Worm (Caenorhabditis elegans) whole organism, L4 larva: ENCODE measurements around the gene F01E11.20.

Experiments
- F26F4.8 ChIP-seq: fragments of 200-800 bp; sonication (Bioruptor generic); conservative IDR thresholded peaks from 2 replicates; pipeline ENCODE4 v1.3.6; 2022; ENCODE audit warnings: missing genetic modification characterization, missing compliant biosample characterization
- F44E2.7 ChIP-seq: fragments of 200-800 bp; sonication (Bioruptor generic); IDR thresholded peaks from 2 replicates; pipeline ENCODE4 v2.1.2; 2022; ENCODE audit warnings: missing genetic modification characterization, missing compliant biosample characterization
- F49E8.2 ChIP-seq: sonication (generic microtip); optimal IDR thresholded peaks from 2 replicates; lab custom pipeline; 2016; ENCODE audit warnings: missing compliant biosample characterization, mild to moderate bottlenecking, missing genetic modification characterization, borderline replicate concordance
- Y105C5A.15 ChIP-seq: fragments of 200-800 bp; sonication (Bioruptor generic); IDR thresholded peaks from 2 replicates; pipeline ENCODE4 v1.3.6; 2022; ENCODE audit warnings: missing genetic modification characterization, missing compliant biosample characterization
- ZK337.2 ChIP-seq: fragments of 200-800 bp; sonication (Bioruptor generic); IDR thresholded peaks from 2 replicates; pipeline ENCODE4 v1.3.6; 2022; ENCODE audit warnings: missing genetic modification reagents, missing genetic modification characterization, missing compliant biosample characterization
- aha-1 ChIP-seq: fragments of 150-350 bp; peaks from one replicate; lab custom pipeline; 2014; ENCODE audit warnings: missing biosample characterization, missing genetic modification characterization
- aly-2 ChIP-seq: sonication (generic microtip); optimal IDR thresholded peaks from 2 replicates; lab custom pipeline; 2018; ENCODE audit warnings: missing biosample characterization, missing genetic modification characterization
- ama-1 ChIP-seq: fragments of 150-350 bp; optimal IDR thresholded peaks from 2 replicates; lab custom pipeline; 2014; ENCODE audit warnings: inconsistent platforms, mixed read lengths
- attf-4 ChIP-seq: sonication (generic microtip); optimal IDR thresholded peaks from 3 replicates; lab custom pipeline; 2017; ENCODE audit warnings: missing biosample characterization, missing genetic modification characterization
- daf-12 ChIP-seq: fragments of 150-350 bp; optimal IDR thresholded peaks from 2 replicates; lab custom pipeline; 2014; ENCODE audit warnings: missing biosample characterization, missing genetic modification reagents, missing genetic modification characterization
- dve-1 ChIP-seq: sonication (generic microtip); optimal IDR thresholded peaks from 2 replicates; lab custom pipeline; 2017; ENCODE audit warnings: antibody characterized with exemption, mild to moderate bottlenecking, missing genetic modification characterization, missing compliant biosample characterization; ENCODE audit not compliant: insufficient read depth
- fkh-10 ChIP-seq: fragments of 150-350 bp; optimal IDR thresholded peaks from 2 replicates; lab custom pipeline; 2014; ENCODE audit warnings: missing biosample characterization, missing genetic modification reagents, missing genetic modification characterization
- fos-1 ChIP-seq: fragments of 150-350 bp; optimal IDR thresholded peaks from 2 replicates; lab custom pipeline; 2014; ENCODE audit warnings: missing biosample characterization, missing genetic modification characterization
- gei-8 ChIP-seq: fragments of 200-800 bp; sonication (Bioruptor generic); optimal IDR thresholded peaks from 2 replicates; lab custom pipeline; 2018; ENCODE audit warnings: mild to moderate bottlenecking, missing genetic modification characterization, missing compliant biosample characterization
- hif-1 ChIP-seq, 2 experiments: sonication (generic microtip); optimal IDR thresholded peaks; 2 replicates each; lab custom pipeline; 2016 to 2017; ENCODE audit warnings: missing compliant biosample characterization in 2 of 2, missing genetic modification characterization in 2 of 2, missing genetic modification reagents in 2 of 2, missing genotype in 2 of 2, mild to moderate bottlenecking in 1 of 2
- hlh-30 ChIP-seq: sonication (generic microtip); optimal IDR thresholded peaks from 2 replicates; lab custom pipeline; 2017; ENCODE audit warnings: antibody characterized with exemption, mild to moderate bottlenecking, missing genetic modification characterization, missing compliant biosample characterization; ENCODE audit not compliant: insufficient read depth
- hmg-1.1 ChIP-seq: fragments of 200-800 bp; sonication (Bioruptor generic); IDR thresholded peaks from 2 replicates; pipeline ENCODE4 v1.3.6; 2022; ENCODE audit warnings: missing genetic modification reagents, missing genetic modification characterization, missing compliant biosample characterization
- lin-13 ChIP-seq: fragments of 150-350 bp; optimal IDR thresholded peaks from 2 replicates; lab custom pipeline; 2014; ENCODE audit warnings: missing biosample characterization, missing genetic modification reagents, missing genetic modification characterization
- lin-15B ChIP-seq: fragments of 150-350 bp; sonication (generic microtip); optimal IDR thresholded peaks from 3 replicates; lab custom pipeline; 2014; ENCODE audit warnings: missing biosample characterization, missing genetic modification characterization
- lin-29 ChIP-seq: fragments of 200-800 bp; sonication (Bioruptor generic); IDR thresholded peaks from 2 replicates; pipeline ENCODE4 v1.3.6; 2022; ENCODE audit warnings: missing genetic modification reagents, missing genetic modification characterization, missing compliant biosample characterization
- lsy-2 ChIP-seq, 2 experiments: fragments of 150-350 bp in 1 of 2; sonication (generic microtip) in 1 of 2; optimal IDR thresholded peaks; 2 replicates each; lab custom pipeline; 2014 to 2017; ENCODE audit warnings: missing biosample characterization in 2 of 2, missing genetic modification characterization in 2 of 2
- madf-9 ChIP-seq: fragments of 200-800 bp; sonication (Bioruptor generic); conservative IDR thresholded peaks from 2 replicates; pipeline ENCODE4 v1.3.6; 2022; ENCODE audit warnings: missing genetic modification reagents, missing genetic modification characterization, missing compliant biosample characterization
- mdl-1 ChIP-seq, 2 experiments: fragments of 150-350 bp in 1 of 2; sonication (generic microtip) in 1 of 2; optimal IDR thresholded peaks; 2 replicates each; lab custom pipeline; 2014 to 2017; ENCODE audit warnings: missing biosample characterization in 2 of 2, missing genetic modification characterization in 2 of 2
- nhr-102 ChIP-seq: sonication (generic microtip); optimal IDR thresholded peaks from 2 replicates; lab custom pipeline; 2016; ENCODE audit warnings: mild to moderate bottlenecking, missing genetic modification characterization, moderate library complexity, missing compliant biosample characterization
- nhr-237 ChIP-seq: sonication (generic microtip); optimal IDR thresholded peaks from 2 replicates; lab custom pipeline; 2017; ENCODE audit warnings: missing biosample characterization, missing genetic modification characterization
- nhr-42 ChIP-seq: fragments of 200-800 bp; sonication (Bioruptor generic); IDR thresholded peaks from 2 replicates; pipeline ENCODE4 v1.3.6; 2022; ENCODE audit warnings: missing genetic modification characterization, missing compliant biosample characterization
- rbr-2 ChIP-seq: sonication (generic microtip); optimal IDR thresholded peaks from 2 replicates; lab custom pipeline; 2016; ENCODE audit warnings: missing genotype, missing genetic modification characterization, missing compliant biosample characterization
- saeg-2 ChIP-seq: fragments of 200-800 bp; sonication (Bioruptor generic); IDR thresholded peaks from 2 replicates; pipeline ENCODE4 v1.3.6; 2022; ENCODE audit warnings: missing genetic modification reagents, missing genetic modification characterization, missing compliant biosample characterization
- snpc-1.2 ChIP-seq: fragments of 200-800 bp; sonication (Bioruptor generic); IDR thresholded peaks from 2 replicates; pipeline ENCODE4 v1.3.6; 2022; ENCODE audit warnings: missing genetic modification reagents, missing genetic modification characterization, missing compliant biosample characterization
- unc-39 ChIP-seq: sonication (generic microtip); optimal IDR thresholded peaks from 2 replicates; lab custom pipeline; 2017; ENCODE audit warnings: missing biosample characterization, missing genetic modification characterization
- unc-62 ChIP-seq, 3 experiments: fragments of 150-350 bp in 1 of 3; sonication (generic microtip); optimal IDR thresholded peaks in 2 of 3; peaks in 1 of 3; 1 replicate in 1 of 3; 2 replicates in 2 of 3; lab custom pipeline; 2014 to 2017; ENCODE audit warnings: missing biosample characterization in 3 of 3, missing genetic modification characterization in 3 of 3, missing genetic modification reagents in 3 of 3, missing genotype in 1 of 3
- vab-7 ChIP-seq: fragments of 200-800 bp; sonication (Bioruptor generic); IDR thresholded peaks from 2 replicates; pipeline ENCODE4 v1.3.6; 2022; ENCODE audit warnings: missing genetic modification reagents, missing genetic modification characterization, missing compliant biosample characterization
- zag-1 ChIP-seq: fragments of 150-350 bp; optimal IDR thresholded peaks from 2 replicates; lab custom pipeline; 2014; ENCODE audit warnings: missing biosample characterization, missing genetic modification characterization
- zfp-2 ChIP-seq: sonication (generic microtip); optimal IDR thresholded peaks from 2 replicates; lab custom pipeline; 2016; ENCODE audit warnings: mild to moderate bottlenecking, missing genetic modification characterization, missing compliant biosample characterization
- ztf-11 ChIP-seq: fragments of 150-350 bp; optimal IDR thresholded peaks from 2 replicates; lab custom pipeline; 2014; ENCODE audit warnings: missing biosample characterization, missing genetic modification characterization

F01E11.20 gene

ce11 chrX:6971301-6971700 lies 25.0 kb downstream of the F01E11.20 start (continued):
- TF ChIP-seq F49E8.2 (tag; lab: Kevin White, UChicago) (no peak), gei-8 (GFP tag; lab: Kevin White, UChicago) (no peak), fkh-10 (GFP tag; lab: Kevin White, UChicago) (no peak), hmg-1.1 (0 out of 2 replicates have a peak, but pooled peaks have one; percentile 25), unc-39 (tag; lab: Kevin White, UChicago) (no peak), mdl-1 (tag; optimal IDR thresholded peaks at IDR 0.05; lab: Kevin White, UChicago) (peak in 1 of 2 experiments; percentile 38)

ce11 chrX:6970134-6970533 lies 26.2 kb downstream of the F01E11.20 start:
- no peak for TF ChIP-seq zfp-2 (tag; lab: Kevin White, UChicago)
- no peak for TF ChIP-seq ama-1 (lab: Kevin White, UChicago)
- no peak for TF ChIP-seq hlh-30 (tag; lab: Kevin White, UChicago)
- TF ChIP-seq hmg-1.1 = no peak
- no peak for TF ChIP-seq mdl-1 (tag; optimal IDR thresholded peaks at IDR 0.05; lab: Kevin White, UChicago)
- no peak for TF ChIP-seq nhr-102 (tag; lab: Kevin White, UChicago)
- TF ChIP-seq nhr-237 = no peak
- TF ChIP-seq aha-1 (tag; lab: Kevin White, UChicago) = no peak
- TF ChIP-seq aly-2 = no peak
- TF ChIP-seq lin-15B = no peak
- no peak for TF ChIP-seq snpc-1.2 (GFP tag; lab: Robert Waterston, UW)

- no peak for TF ChIP-seq rbr-2
- TF ChIP-seq hif-1 (tag; optimal IDR thresholded peaks at IDR 0.05; lab: Kevin White, UChicago) = no peak
- TF ChIP-seq lin-13 (GFP tag; lab: Kevin White, UChicago) = no peak
- no peak for TF ChIP-seq snpc-1.2 (GFP tag; lab: Robert Waterston, UW)
- TF ChIP-seq madf-9 (GFP tag; lab: Robert Waterston, UW) = no peak
- no peak for TF ChIP-seq vab-7
- TF ChIP-seq zag-1 (tag; lab: Kevin White, UChicago) = no peak
- no peak for TF ChIP-seq F26F4.8
- no peak for TF ChIP-seq ztf-11 (tag; lab: Kevin White, UChicago)
- no peak for TF ChIP-seq ZK337.2
- TF ChIP-seq, all 104 proteins: peak for 0
These were observed 27.8 kb downstream of the F01E11.20 start for ce11 chrX:6968553-6968952.

- TF ChIP-seq fos-1 (tag; lab: Kevin White, UChicago) (no peak), saeg-2 (GFP tag; lab: Robert Waterston, UW) (no peak), Y105C5A.15 (no peak), nhr-42 (no peak), dve-1 (no peak), lsy-2 (tag; optimal IDR thresholded peaks at IDR 0.05; lab: Kevin White, UChicago) (no peak), aha-1 (tag; lab: Kevin White, UChicago) (no peak), daf-12 (tag; lab: Kevin White, UChicago) (no peak)
- TF ChIP-seq, all 104 proteins: peak for 0
These were observed 29.3 kb downstream of the F01E11.20 start, which contains the start of gene F01E11.3 for ce11 chrX:6967057-6967456. Gene F01E11.3, plus strand, starts transcription at chrX:6967357.

- TF ChIP-seq Y105C5A.15 (no peak), F44E2.7 (GFP tag; lab: Robert Waterston, UW) (no peak), unc-62 (GFP tag; optimal IDR thresholded peaks at IDR 0.05 in 1 of 2; lab: Kevin White, UChicago) (peak in 1 of 2 experiments; percentile 56), unc-62 (tag; optimal IDR thresholded peaks at IDR 0.05; lab: Kevin White, UChicago) (no peak), lin-29 (GFP tag; lab: Robert Waterston, UW) (no peak), aha-1 (tag; lab: Kevin White, UChicago) (no peak), attf-4 (no peak)
These were observed 32.5 kb downstream of the F01E11.20 start for ce11 chrX:6963842-6964241.
